Worm (Caenorhabditis elegans): ENCODE results near the gene Y73B6BL.29.

- no peak for TF ChIP-seq flt-1 (GFP tag; IDR thresholded peaks at IDR 0.05)
- no peak for TF ChIP-seq cog-1 (tag; optimal IDR thresholded peaks at IDR 0.05)
- no peak for TF ChIP-seq ztf-23 (GFP tag; IDR thresholded peaks at IDR 0.05)
- TF ChIP-seq ztf-29 (GFP tag; IDR thresholded peaks at IDR 0.05) = no peak
- TF ChIP-seq tab-1 (GFP tag; IDR thresholded peaks at IDR 0.05) = no peak
- no peak for TF ChIP-seq med-1 (GFP tag; optimal IDR thresholded peaks at IDR 0.05; ENCODE audit: insufficient read depth)
- TF ChIP-seq ref-1 (GFP tag; conservative IDR thresholded peaks at IDR 0.05) = no peak
Measured at ce11 chrIV:6303642-6304041, 18.1 kb upstream of the Y73B6BL.29 start, which contains the start of gene srv-25.

Measured in whole organism, midembryonic.